Worm (Caenorhabditis elegans): ENCODE data around the gene srh-169.
A peak's percentile ranks its signal among the peaks of the same experiment; 100 is the strongest.

srh-169 gene

ce11 chrV:4029627-4030026 is 18.0 kb upstream of the srh-169 start:
- TF ChIP-seq elt-2 (tag; optimal IDR thresholded peaks at IDR 0.05) (peak; percentile 30), nfya-1 (tag; optimal IDR thresholded peaks at IDR 0.05; ENCODE audit: insufficient read depth) (peak; percentile 87), ceh-16 (tag; optimal IDR thresholded peaks at IDR 0.05) (no peak), fos-1 (tag; optimal IDR thresholded peaks at IDR 0.05) (no peak)

ce11 chrV:4031319-4031718 is 16.3 kb upstream of the srh-169 start, which contains the start of gene cyp-35A4:
TSS of gene cyp-35A4 (plus strand) at chrV:4031619.
- TF ChIP-seq unc-62 (GFP tag; optimal IDR thresholded peaks at IDR 0.05): no peak
- TF ChIP-seq ceh-82 (tag; optimal IDR thresholded peaks at IDR 0.05): no peak
- no peak for TF ChIP-seq R02D3.7 (tag; optimal IDR thresholded peaks at IDR 0.05)
- TF ChIP-seq nhr-76 (tag; optimal IDR thresholded peaks at IDR 0.05): no peak
- TF ChIP-seq ama-1 (optimal IDR thresholded peaks at IDR 0.05): no peak
- no peak for TF ChIP-seq hmg-11 (tag; optimal IDR thresholded peaks at IDR 0.05)
- TF ChIP-seq pha-4 (tag; optimal IDR thresholded peaks at IDR 0.05): no peak
- TF ChIP-seq pqm-1 (tag; optimal IDR thresholded peaks at IDR 0.05): no peak
- TF ChIP-seq ceh-9 (tag; optimal IDR thresholded peaks at IDR 0.05): no peak
- TF ChIP-seq tbx-2 (tag; optimal IDR thresholded peaks at IDR 0.05): no peak
- no peak for TF ChIP-seq skn-1 (tag; optimal IDR thresholded peaks at IDR 0.05)
- no peak for TF ChIP-seq ztf-4 (tag; optimal IDR thresholded peaks at IDR 0.05)
- no peak for TF ChIP-seq egl-27 (tag; optimal IDR thresholded peaks at IDR 0.05)
- TF ChIP-seq nhr-67 (tag; optimal IDR thresholded peaks at IDR 0.05): no peak
- TF ChIP-seq snpc-4 (tag; optimal IDR thresholded peaks at IDR 0.05): no peak
- TF ChIP-seq lin-15B (tag; optimal IDR thresholded peaks at IDR 0.05): no peak

ce11 chrV:4034303-4034702 is 13.3 kb upstream of the srh-169 start, which contains the start of gene C49G7.7:
TSS of gene C49G7.7 (plus strand) at chrV:4034476.
- no peak for TF ChIP-seq elt-1 (tag; optimal IDR thresholded peaks at IDR 0.05)
- TF ChIP-seq fos-1 (tag; optimal IDR thresholded peaks at IDR 0.05): no peak
- no peak for TF ChIP-seq mdl-1 (tag; optimal IDR thresholded peaks at IDR 0.05)
- no peak for TF ChIP-seq daf-12 (tag; optimal IDR thresholded peaks at IDR 0.05)
- TF ChIP-seq elt-2 (tag; optimal IDR thresholded peaks at IDR 0.05): no peak
- no peak for TF ChIP-seq ZK546.5 (tag; optimal IDR thresholded peaks at IDR 0.05)
- no peak for TF ChIP-seq nhr-43 (tag; optimal IDR thresholded peaks at IDR 0.05; ENCODE audit: poor library complexity, severe bottlenecking)
- no peak for TF ChIP-seq lin-39 (tag; optimal IDR thresholded peaks at IDR 0.05)
- no peak for TF ChIP-seq egl-27 (tag; optimal IDR thresholded peaks at IDR 0.05)
- TF ChIP-seq jun-1 (tag; optimal IDR thresholded peaks at IDR 0.05): no peak

- TF ChIP-seq lin-15B (tag; optimal IDR thresholded peaks at IDR 0.05) (no peak), aly-2 (tag; optimal IDR thresholded peaks at IDR 0.05) (no peak), ceh-82 (tag; optimal IDR thresholded peaks at IDR 0.05) (no peak), fkh-10 (GFP tag; optimal IDR thresholded peaks at IDR 0.05) (no peak), pha-4 (tag; optimal IDR thresholded peaks at IDR 0.05) (no peak), fkh-2 (tag; optimal IDR thresholded peaks at IDR 0.05) (no peak), mml-1 (tag; optimal IDR thresholded peaks at IDR 0.05) (no peak), nhr-12 (tag; optimal IDR thresholded peaks at IDR 0.05) (no peak), ama-1 (optimal IDR thresholded peaks at IDR 0.05) (no peak), ZK546.5 (tag; optimal IDR thresholded peaks at IDR 0.05) (no peak), lsy-12 (tag; optimal IDR thresholded peaks at IDR 0.05) (no peak), nhr-23 (tag; optimal IDR thresholded peaks at IDR 0.05) (no peak), elt-3 (tag; optimal IDR thresholded peaks at IDR 0.05) (no peak), nhr-28 (tag; optimal IDR thresholded peaks at IDR 0.05) (no peak), ceh-9 (tag; optimal IDR thresholded peaks at IDR 0.05) (no peak), R02D3.7 (tag; optimal IDR thresholded peaks at IDR 0.05) (no peak), nfya-1 (tag; optimal IDR thresholded peaks at IDR 0.05; ENCODE audit: insufficient read depth) (no peak), tbx-2 (tag; optimal IDR thresholded peaks at IDR 0.05) (no peak)
Observed at ce11 chrV:4035811-4036210, 11.8 kb upstream of the srh-169 start, which contains the start of gene C49G7.13. TSS of gene C49G7.13 (plus strand) at chrV:4036111.

- TF ChIP-seq unc-39 (tag; optimal IDR thresholded peaks at IDR 0.05) (no peak), egl-27 (tag; optimal IDR thresholded peaks at IDR 0.05) (no peak), nhr-28 (tag; optimal IDR thresholded peaks at IDR 0.05) (no peak), eor-1 (tag; optimal IDR thresholded peaks at IDR 0.05) (no peak), lin-39 (tag; optimal IDR thresholded peaks at IDR 0.05) (no peak)
Observed at ce11 chrV:4038110-4038509, 9.5 kb upstream of the srh-169 start, which contains the start of gene C49G7.12. TSS of gene C49G7.12 (plus strand) at chrV:4038410.

All from whole organism, L3 larva.